Worm (Caenorhabditis elegans) whole organism, midembryonic: Measurements from ENCODE around the gene Y37E11AL.12.

ENCODE experiments used
- T22C8.4 ChIP-seq: fragments of 200-800 bp; sonication (Bioruptor generic); IDR thresholded peaks from 2 replicates; pipeline ENCODE4 v1.3.6; 2022; ENCODE audit warnings: missing genetic modification characterization, missing compliant biosample characterization
- cog-1 ChIP-seq: sonication (generic microtip); optimal IDR thresholded peaks from 2 replicates; lab custom pipeline; 2016; ENCODE audit warnings: missing genetic modification characterization, missing compliant biosample characterization
- flt-1 ChIP-seq: fragments of 200-800 bp; sonication (Bioruptor generic); IDR thresholded peaks from 2 replicates; pipeline ENCODE4 v1.3.6; 2022; ENCODE audit warnings: missing genetic modification characterization, missing compliant biosample characterization
- klf-2 ChIP-seq: fragments of 200-800 bp; sonication (Bioruptor generic); conservative IDR thresholded peaks from 2 replicates; pipeline ENCODE4 v1.3.6; 2022; ENCODE audit warnings: missing genetic modification reagents, missing genetic modification characterization, missing compliant biosample characterization
- med-1 ChIP-seq: sonication (generic microtip); optimal IDR thresholded peaks from 2 replicates; lab custom pipeline; 2017; ENCODE audit warnings: missing genetic modification characterization, mild to moderate bottlenecking, missing compliant biosample characterization, antibody characterized with exemption, missing genetic modification reagents; ENCODE audit not compliant: insufficient read depth
- ref-1 ChIP-seq: fragments of 200-800 bp; sonication (Bioruptor generic); conservative IDR thresholded peaks from 2 replicates; pipeline ENCODE4 v1.3.6; 2022; ENCODE audit warnings: missing genetic modification reagents, missing genetic modification characterization, missing compliant biosample characterization
- tab-1 ChIP-seq: fragments of 200-800 bp; sonication (Bioruptor generic); IDR thresholded peaks from 2 replicates; pipeline ENCODE4 v1.3.6; 2022; ENCODE audit warnings: missing genetic modification characterization, missing compliant biosample characterization
- ztf-23 ChIP-seq: fragments of 200-800 bp; sonication (Bioruptor generic); IDR thresholded peaks from 2 replicates; pipeline ENCODE4 v1.3.6; 2022; ENCODE audit warnings: missing genetic modification reagents, missing genetic modification characterization, missing compliant biosample characterization

- TF ChIP-seq cog-1 (tag; lab: Kevin White, UChicago) (no peak), flt-1 (no peak), tab-1 (no peak), klf-2 (GFP tag; lab: Robert Waterston, UW) (no peak), T22C8.4 (GFP tag; lab: Robert Waterston, UW) (no peak), med-1 (no peak), ref-1 (GFP tag; lab: Robert Waterston, UW) (no peak), ztf-23 (no peak)
Measured at ce11 chrIV:3667796-3668195, 34.0 kb downstream of the Y37E11AL.12 start.
